Worm (Caenorhabditis elegans): ENCODE data around the gene cyp-13A7.

cyp-13A7 gene

ce11 chrII:9803320-9803719 is at the start of gene cyp-13A7:
cyp-13A7 (plus strand) TSS chrII:9803620.
- TF ChIP-seq ztf-4 (tag; optimal IDR thresholded peaks at IDR 0.05) (no peak), mab-5 (tag; optimal IDR thresholded peaks at IDR 0.05) (no peak), lin-13 (GFP tag; optimal IDR thresholded peaks at IDR 0.05) (no peak)

ce11 chrII:9753730-9754129 is 49.7 kb upstream of the cyp-13A7 start, which contains the start of gene ZK1321.1:
ZK1321.1 (plus strand) TSS chrII:9754030.
- TF ChIP-seq mdl-1 (tag; optimal IDR thresholded peaks at IDR 0.05), result no peak
- TF ChIP-seq ceh-82 (tag; optimal IDR thresholded peaks at IDR 0.05), result no peak
- TF ChIP-seq nhr-6 (tag; optimal IDR thresholded peaks at IDR 0.05), result no peak
- no peak for TF ChIP-seq ztf-11 (tag; optimal IDR thresholded peaks at IDR 0.05)
- TF ChIP-seq aly-2 (tag; optimal IDR thresholded peaks at IDR 0.05), result no peak
- TF ChIP-seq crh-2 (tag; optimal IDR thresholded peaks at IDR 0.05), result no peak
- TF ChIP-seq sma-9 (GFP tag; optimal IDR thresholded peaks at IDR 0.05), result no peak
- TF ChIP-seq sma-9 (tag; optimal IDR thresholded peaks at IDR 0.05), result no peak
- no peak for TF ChIP-seq unc-55 (GFP tag; optimal IDR thresholded peaks at IDR 0.05)
- TF ChIP-seq Y55F3AM.14 (GFP tag; optimal IDR thresholded peaks at IDR 0.05), result no peak
- TF ChIP-seq dmd-4 (tag; optimal IDR thresholded peaks at IDR 0.05), result no peak
- no peak for TF ChIP-seq sem-4 (tag; optimal IDR thresholded peaks at IDR 0.05)

- peak; percentile 38 for TF ChIP-seq mab-5 (tag; optimal IDR thresholded peaks at IDR 0.05)
- peak; percentile 40 for TF ChIP-seq unc-55 (GFP tag; optimal IDR thresholded peaks at IDR 0.05)
- no peak for TF ChIP-seq unc-39 (tag; optimal IDR thresholded peaks at IDR 0.05)
- TF ChIP-seq lsy-2 (tag; optimal IDR thresholded peaks at IDR 0.05), result peak in 1 of 2 experiments; percentile 13
These were observed 48.0 kb upstream of the cyp-13A7 start for ce11 chrII:9755425-9755824.

ce11 chrII:9757651-9758282 is 45.7 kb upstream of the cyp-13A7 start, which contains the start of gene shk-1:
shk-1 (plus strand) TSS chrII:9758232.
- no peak for TF ChIP-seq gmeb-1 (tag; optimal IDR thresholded peaks at IDR 0.05)
- no peak for TF ChIP-seq mdl-1 (tag; optimal IDR thresholded peaks at IDR 0.05)
- no peak for TF ChIP-seq nhr-25 (tag; optimal IDR thresholded peaks at IDR 0.05)
- no peak for TF ChIP-seq blmp-1 (tag; optimal IDR thresholded peaks at IDR 0.05; ENCODE audit: insufficient read depth)
- no peak for TF ChIP-seq alr-1 (tag; optimal IDR thresholded peaks at IDR 0.05)
- TF ChIP-seq dmd-4 (tag; optimal IDR thresholded peaks at IDR 0.05), result no peak
- TF ChIP-seq nhr-10 (tag; optimal IDR thresholded peaks at IDR 0.05), result no peak
- no peak for TF ChIP-seq Y55F3AM.14 (GFP tag; optimal IDR thresholded peaks at IDR 0.05)
- TF ChIP-seq unc-62 (GFP tag; optimal IDR thresholded peaks at IDR 0.05), result no peak
- TF ChIP-seq nhr-129 (tag; optimal IDR thresholded peaks at IDR 0.05), result peak; percentile 33
- peak in 1 of 2 experiments; percentile 39 for TF ChIP-seq lsy-2 (tag; optimal IDR thresholded peaks at IDR 0.05)
- TF ChIP-seq egl-27 (tag; optimal IDR thresholded peaks at IDR 0.05), result no peak
- no peak for TF ChIP-seq sma-3 (GFP tag; optimal IDR thresholded peaks at IDR 0.05)
- TF ChIP-seq sma-9 (GFP tag; optimal IDR thresholded peaks at IDR 0.05), result peak; percentile 70
- no peak for TF ChIP-seq sma-9 (tag; optimal IDR thresholded peaks at IDR 0.05)
- TF ChIP-seq unc-39 (tag; optimal IDR thresholded peaks at IDR 0.05), result no peak
- no peak for TF ChIP-seq lin-39 (tag; optimal IDR thresholded peaks at IDR 0.05)
- no peak for TF ChIP-seq fos-1 (tag; optimal IDR thresholded peaks at IDR 0.05)
- no peak for TF ChIP-seq mbf-1 (tag; optimal IDR thresholded peaks at IDR 0.05)
- TF ChIP-seq crh-2 (tag; optimal IDR thresholded peaks at IDR 0.05), result no peak
- TF ChIP-seq nhr-23 (tag; optimal IDR thresholded peaks at IDR 0.05), result no peak
- no peak for TF ChIP-seq lin-13 (GFP tag; optimal IDR thresholded peaks at IDR 0.05)
- TF ChIP-seq C34F6.9 (tag; optimal IDR thresholded peaks at IDR 0.05), result peak; percentile 40
- TF ChIP-seq lin-11 (tag; optimal IDR thresholded peaks at IDR 0.05), result no peak
- no peak for TF ChIP-seq nhr-12 (tag; optimal IDR thresholded peaks at IDR 0.05)
- TF ChIP-seq ama-1 (optimal IDR thresholded peaks at IDR 0.05), result no peak
- no peak for TF ChIP-seq nhr-21 (tag; optimal IDR thresholded peaks at IDR 0.05)
- no peak for TF ChIP-seq ztf-4 (tag; optimal IDR thresholded peaks at IDR 0.05)
- TF ChIP-seq F13H6.1 (tag; optimal IDR thresholded peaks at IDR 0.05), result peak; percentile 57

Measured in whole organism, L2 larva.